Worm (Caenorhabditis elegans): ENCODE results near the gene srh-204.

Gene srh-204

ce11 chrV:4211521-4211920, 28.7 kb downstream of the srh-204 start:
- TF ChIP-seq fkh-10 (GFP tag; optimal IDR thresholded peaks at IDR 0.05) (peak; percentile 75), nfya-1 (tag; optimal IDR thresholded peaks at IDR 0.05; ENCODE audit: insufficient read depth) (no peak)

ce11 chrV:4204421-4204820, 35.8 kb downstream of the srh-204 start, which contains the start of gene H43I07.1:
H43I07.1 (plus strand) TSS chrV:4204721.
- TF ChIP-seq elt-3 (tag; optimal IDR thresholded peaks at IDR 0.05): no peak
- TF ChIP-seq lsy-12 (tag; optimal IDR thresholded peaks at IDR 0.05): no peak
- TF ChIP-seq ceh-9 (tag; optimal IDR thresholded peaks at IDR 0.05): no peak
- no peak for TF ChIP-seq nfya-1 (tag; optimal IDR thresholded peaks at IDR 0.05; ENCODE audit: insufficient read depth)
- TF ChIP-seq lin-15B (tag; optimal IDR thresholded peaks at IDR 0.05): no peak
- TF ChIP-seq unc-62 (GFP tag; optimal IDR thresholded peaks at IDR 0.05): no peak
- no peak for TF ChIP-seq nhr-77 (tag; optimal IDR thresholded peaks at IDR 0.05)
- TF ChIP-seq fos-1 (tag; optimal IDR thresholded peaks at IDR 0.05): no peak
- TF ChIP-seq mdl-1 (tag; optimal IDR thresholded peaks at IDR 0.05): no peak
- no peak for TF ChIP-seq sea-2 (GFP tag; optimal IDR thresholded peaks at IDR 0.05)
- TF ChIP-seq eor-1 (tag; optimal IDR thresholded peaks at IDR 0.05): no peak
- TF ChIP-seq aly-2 (tag; optimal IDR thresholded peaks at IDR 0.05): no peak
- TF ChIP-seq mml-1 (tag; optimal IDR thresholded peaks at IDR 0.05): no peak
- no peak for TF ChIP-seq nhr-76 (tag; optimal IDR thresholded peaks at IDR 0.05)
- no peak for TF ChIP-seq nhr-12 (tag; optimal IDR thresholded peaks at IDR 0.05)
- no peak for TF ChIP-seq ceh-82 (tag; optimal IDR thresholded peaks at IDR 0.05)

ce11 chrV:4199185-4199584, 41.0 kb downstream of the srh-204 start, which contains the start of gene rpac-40:
rpac-40 (plus strand) TSS chrV:4199485.
- no peak for TF ChIP-seq unc-62 (GFP tag; optimal IDR thresholded peaks at IDR 0.05)
- TF ChIP-seq R02D3.7 (tag; optimal IDR thresholded peaks at IDR 0.05): no peak
- TF ChIP-seq eor-1 (tag; optimal IDR thresholded peaks at IDR 0.05): no peak
- TF ChIP-seq sea-2 (GFP tag; optimal IDR thresholded peaks at IDR 0.05): no peak

- no peak for TF ChIP-seq eor-1 (tag; optimal IDR thresholded peaks at IDR 0.05)
- no peak for TF ChIP-seq lin-39 (tag; optimal IDR thresholded peaks at IDR 0.05)
- no peak for TF ChIP-seq skn-1 (tag; optimal IDR thresholded peaks at IDR 0.05)
- TF ChIP-seq elt-1 (tag; optimal IDR thresholded peaks at IDR 0.05): no peak
- TF ChIP-seq ztf-4 (tag; optimal IDR thresholded peaks at IDR 0.05): no peak
- no peak for TF ChIP-seq fos-1 (tag; optimal IDR thresholded peaks at IDR 0.05)
- no peak for TF ChIP-seq hmg-11 (tag; optimal IDR thresholded peaks at IDR 0.05)
- no peak for TF ChIP-seq jun-1 (tag; optimal IDR thresholded peaks at IDR 0.05)
- no peak for TF ChIP-seq nhr-67 (tag; optimal IDR thresholded peaks at IDR 0.05)
- no peak for TF ChIP-seq ceh-9 (tag; optimal IDR thresholded peaks at IDR 0.05)
- no peak for TF ChIP-seq zag-1 (tag; optimal IDR thresholded peaks at IDR 0.05)
- TF ChIP-seq snpc-4 (tag; optimal IDR thresholded peaks at IDR 0.05): no peak
- TF ChIP-seq unc-39 (tag; optimal IDR thresholded peaks at IDR 0.05): no peak
- no peak for TF ChIP-seq mdl-1 (tag; optimal IDR thresholded peaks at IDR 0.05)
- no peak for TF ChIP-seq fkh-10 (GFP tag; optimal IDR thresholded peaks at IDR 0.05)
- no peak for TF ChIP-seq nfya-1 (tag; optimal IDR thresholded peaks at IDR 0.05; ENCODE audit: insufficient read depth)
These were observed 44.9 kb downstream of the srh-204 start, which contains the start of gene algn-5 for ce11 chrV:4195283-4195682. algn-5 (plus strand) TSS chrV:4195577.

- TF ChIP-seq pha-4 (tag; optimal IDR thresholded peaks at IDR 0.05): peak; percentile 85
- peak; percentile 55 for TF ChIP-seq jun-1 (tag; optimal IDR thresholded peaks at IDR 0.05)
- TF ChIP-seq mdl-1 (tag; optimal IDR thresholded peaks at IDR 0.05): no peak
- no peak for TF ChIP-seq zag-1 (tag; optimal IDR thresholded peaks at IDR 0.05)
- no peak for TF ChIP-seq fos-1 (tag; optimal IDR thresholded peaks at IDR 0.05)
- no peak for TF ChIP-seq nhr-77 (tag; optimal IDR thresholded peaks at IDR 0.05)
- no peak for TF ChIP-seq egl-27 (tag; optimal IDR thresholded peaks at IDR 0.05)
- TF ChIP-seq skn-1 (tag; optimal IDR thresholded peaks at IDR 0.05): peak; percentile 24
- TF ChIP-seq elt-3 (tag; optimal IDR thresholded peaks at IDR 0.05): no peak
- peak; percentile 42 for TF ChIP-seq elt-2 (tag; optimal IDR thresholded peaks at IDR 0.05)
- TF ChIP-seq nhr-28 (tag; optimal IDR thresholded peaks at IDR 0.05): no peak
- TF ChIP-seq tbx-2 (tag; optimal IDR thresholded peaks at IDR 0.05): peak; percentile 74
- TF ChIP-seq ceh-28 (tag; optimal IDR thresholded peaks at IDR 0.05): peak; percentile 92
- TF ChIP-seq nhr-25 (tag; optimal IDR thresholded peaks at IDR 0.05): peak; percentile 74
- no peak for TF ChIP-seq nhr-43 (tag; optimal IDR thresholded peaks at IDR 0.05; ENCODE audit: poor library complexity, severe bottlenecking)
- no peak for TF ChIP-seq ama-1 (optimal IDR thresholded peaks at IDR 0.05)
- TF ChIP-seq pqm-1 (tag; optimal IDR thresholded peaks at IDR 0.05): peak; percentile 27
- peak; percentile 83 for TF ChIP-seq snpc-4 (tag; optimal IDR thresholded peaks at IDR 0.05)
- no peak for TF ChIP-seq elt-1 (tag; optimal IDR thresholded peaks at IDR 0.05)
- TF ChIP-seq unc-62 (GFP tag; optimal IDR thresholded peaks at IDR 0.05): no peak
- no peak for TF ChIP-seq ztf-4 (tag; optimal IDR thresholded peaks at IDR 0.05)
- peak; percentile 25 for TF ChIP-seq R02D3.7 (tag; optimal IDR thresholded peaks at IDR 0.05)
- peak; percentile 6 for TF ChIP-seq fkh-10 (GFP tag; optimal IDR thresholded peaks at IDR 0.05)
- TF ChIP-seq lin-15B (tag; optimal IDR thresholded peaks at IDR 0.05): peak; percentile 78
- peak; percentile 14 for TF ChIP-seq egl-5 (tag; optimal IDR thresholded peaks at IDR 0.05)
- TF ChIP-seq hmg-11 (tag; optimal IDR thresholded peaks at IDR 0.05): peak; percentile 95
- no peak for TF ChIP-seq mml-1 (tag; optimal IDR thresholded peaks at IDR 0.05)
- peak; percentile 77 for TF ChIP-seq nfya-1 (tag; optimal IDR thresholded peaks at IDR 0.05; ENCODE audit: insufficient read depth)
- no peak for TF ChIP-seq daf-12 (tag; optimal IDR thresholded peaks at IDR 0.05)
- TF ChIP-seq ZK546.5 (tag; optimal IDR thresholded peaks at IDR 0.05): no peak
- TF ChIP-seq ztf-11 (tag; optimal IDR thresholded peaks at IDR 0.05): no peak
These were observed 45.5 kb downstream of the srh-204 start, which contains the start of gene Y45G5AM.9 for ce11 chrV:4194587-4195211. Y45G5AM.9 (minus strand) TSS chrV:4194637.

Data from whole organism, L3 larva.